Fruit fly (Drosophila melanogaster) whole organism, embryonic: Measurements from ENCODE around the gene Vsx1.

ENCODE experiments used
- Blimp-1 ChIP-seq: fragments of 200-800 bp; sonication (Bioruptor generic); optimal IDR thresholded peaks from 3 replicates; lab custom pipeline; 2018; ENCODE audit warnings: missing biosample characterization, missing genetic modification characterization, mild to moderate bottlenecking, moderate library complexity, missing genetic modification reagents
- CG11504 ChIP-seq: fragments of 200-800 bp; sonication (Bioruptor generic); optimal IDR thresholded peaks from 3 replicates; lab custom pipeline; 2019; ENCODE audit warnings: missing biosample characterization, mild to moderate bottlenecking, missing genetic modification characterization, moderate library complexity
- CG11560 ChIP-seq: fragments of 200-800 bp; sonication (Bioruptor generic); IDR thresholded peaks from 3 replicates; pipeline ENCODE4 v1.3.6; 2022; ENCODE audit warnings: missing biosample characterization, missing genetic modification characterization
- CG13424 ChIP-seq: fragments of 200-800 bp; sonication (Bioruptor generic); optimal IDR thresholded peaks from 2 replicates; lab custom pipeline; 2019; ENCODE audit warnings: missing biosample characterization, mild to moderate bottlenecking, missing genetic modification characterization, moderate library complexity
- CG14050 ChIP-seq: fragments of 200-800 bp; sonication (Bioruptor generic); IDR thresholded peaks from 3 replicates; pipeline ENCODE4 v1.3.6; 2022; ENCODE audit warnings: missing biosample characterization, missing genetic modification characterization
- CG14667 ChIP-seq: fragments of 200-800 bp; sonication (Bioruptor generic); IDR thresholded peaks from 2 replicates; pipeline ENCODE4 v1.3.6; 2022; ENCODE audit warnings: missing biosample characterization, missing genetic modification characterization
- CG16813 ChIP-seq: fragments of 200-800 bp; sonication (Bioruptor generic); IDR thresholded peaks from 3 replicates; pipeline ENCODE4 v1.3.6; 2022; ENCODE audit warnings: missing biosample characterization, missing genetic modification characterization; ENCODE audit not compliant: partially characterized antibody
- CG2678 ChIP-seq: fragments of 200-800 bp; sonication (Bioruptor generic); optimal IDR thresholded peaks from 3 replicates; lab custom pipeline; 2019; ENCODE audit warnings: missing biosample characterization, mild to moderate bottlenecking, missing genetic modification characterization, moderate library complexity
- CG30020 ChIP-seq: fragments of 200-800 bp; optimal IDR thresholded peaks from 2 replicates; lab custom pipeline; 2019; ENCODE audit warnings: missing biosample characterization, mild to moderate bottlenecking, missing genetic modification characterization, moderate library complexity
- CG31365 ChIP-seq: fragments of 200-800 bp; sonication (Bioruptor generic); optimal IDR thresholded peaks from 2 replicates; lab custom pipeline; 2018; ENCODE audit warnings: missing biosample characterization, mild to moderate bottlenecking, missing genetic modification characterization
- CG3163 ChIP-seq: fragments of 200-800 bp; sonication (Bioruptor generic); optimal IDR thresholded peaks from 3 replicates; lab custom pipeline; 2016; ENCODE audit warnings: missing biosample characterization, missing genetic modification characterization
- CG4617 ChIP-seq: fragments of 200-800 bp; sonication (Bioruptor generic); optimal IDR thresholded peaks from 3 replicates; lab custom pipeline; 2016; ENCODE audit warnings: missing biosample characterization, missing genetic modification characterization, borderline replicate concordance
- CG6683 ChIP-seq: fragments of 200-800 bp; sonication (Bioruptor generic); optimal IDR thresholded peaks from 2 replicates; lab custom pipeline; 2017; ENCODE audit warnings: missing biosample characterization, mild to moderate bottlenecking, missing genetic modification characterization, missing genetic modification reagents
- CG6791 ChIP-seq: fragments of 200-800 bp; sonication (Bioruptor generic); IDR thresholded peaks from 3 replicates; pipeline ENCODE4 v1.3.6; 2022; ENCODE audit warnings: missing biosample characterization, missing genetic modification characterization; ENCODE audit not compliant: partially characterized antibody
- CG7271 ChIP-seq: fragments of 200-800 bp; sonication (Bioruptor generic); optimal IDR thresholded peaks from 2 replicates; lab custom pipeline; 2018; ENCODE audit warnings: missing biosample characterization, mild to moderate bottlenecking, missing genetic modification characterization, moderate library complexity
- CG7963 ChIP-seq: fragments of 200-800 bp; sonication (Bioruptor generic); IDR thresholded peaks from 3 replicates; pipeline ENCODE4 v1.3.6; 2022; ENCODE audit warnings: missing biosample characterization, missing genetic modification characterization; ENCODE audit not compliant: partially characterized antibody
- CG8924 ChIP-seq: fragments of 200-800 bp; optimal IDR thresholded peaks from 3 replicates; lab custom pipeline; 2019; ENCODE audit warnings: missing biosample characterization, mild to moderate bottlenecking, missing genetic modification characterization, moderate library complexity
- Dad ChIP-seq: fragments of 200-800 bp; sonication (Bioruptor generic); optimal IDR thresholded peaks from 3 replicates; lab custom pipeline; 2016; ENCODE audit warnings: missing biosample characterization, missing genetic modification characterization
- Dfd ChIP-seq, 2 experiments: fragments of >200 bp; optimal IDR thresholded peaks; 2 replicates each; lab custom pipeline; 2017; ENCODE audit warnings: missing biosample characterization in 2 of 2, missing genetic modification characterization in 2 of 2
- E2f1 ChIP-seq: fragments of 200-800 bp; sonication (Bioruptor generic); IDR thresholded peaks from 2 replicates; pipeline ENCODE4 v1.3.6; 2022; ENCODE audit warnings: missing biosample characterization, missing genetic modification characterization
- E2f2 ChIP-seq: fragments of 200-800 bp; sonication (Bioruptor generic); IDR thresholded peaks from 2 replicates; pipeline ENCODE4 v1.3.6; 2022; ENCODE audit warnings: missing biosample characterization, missing genetic modification characterization
- Fer2 ChIP-seq: fragments of 200-800 bp; sonication (Bioruptor generic); optimal IDR thresholded peaks from 2 replicates; lab custom pipeline; 2018; ENCODE audit warnings: missing biosample characterization, mild to moderate bottlenecking, missing genetic modification characterization, moderate library complexity
- HLH4C ChIP-seq: fragments of 200-800 bp; sonication (Bioruptor generic); IDR thresholded peaks from 3 replicates; pipeline ENCODE4 v1.3.6; 2022; ENCODE audit warnings: missing biosample characterization, missing genetic modification characterization; ENCODE audit not compliant: partially characterized antibody
- Mes4 ChIP-seq: fragments of 200-800 bp; sonication (Bioruptor generic); optimal IDR thresholded peaks from 2 replicates; lab custom pipeline; 2016; ENCODE audit warnings: missing biosample characterization, missing genetic modification characterization
- Oaz ChIP-seq: fragments of 200-800 bp; sonication (Bioruptor generic); IDR thresholded peaks from 2 replicates; pipeline ENCODE4 v1.3.6; 2022; ENCODE audit warnings: missing biosample characterization, missing genetic modification characterization
- Pdp1 ChIP-seq, 2 experiments: fragments of 200-800 bp; sonication (Bioruptor generic); optimal IDR thresholded peaks; 3 replicates each; lab custom pipeline; 2016; ENCODE audit warnings: missing biosample characterization in 2 of 2, missing genetic modification characterization in 2 of 2, mild to moderate bottlenecking in 1 of 2, moderate library complexity in 1 of 2
- Poxn ChIP-seq: fragments of 200-800 bp; sonication (Bioruptor generic); IDR thresholded peaks from 2 replicates; pipeline ENCODE4 v1.3.6; 2022; ENCODE audit warnings: missing biosample characterization, missing genetic modification characterization
- YL-1 ChIP-seq: fragments of 200-800 bp; sonication (Bioruptor generic); optimal IDR thresholded peaks from 3 replicates; lab custom pipeline; 2017; ENCODE audit warnings: missing biosample characterization, mild to moderate bottlenecking, missing genetic modification characterization
- cwo ChIP-seq: fragments of 200-800 bp; sonication (Bioruptor generic); optimal IDR thresholded peaks from 3 replicates; lab custom pipeline; 2017; ENCODE audit warnings: missing biosample characterization, missing genetic modification characterization, mild to moderate bottlenecking, moderate library complexity, missing genetic modification reagents
- dan ChIP-seq: fragments of 200-800 bp; sonication (Bioruptor generic); IDR thresholded peaks from 2 replicates; pipeline ENCODE4 v1.3.6; 2022; ENCODE audit warnings: missing biosample characterization, missing genetic modification characterization
- eyg ChIP-seq: fragments of 200-800 bp; sonication (Bioruptor generic); optimal IDR thresholded peaks from 3 replicates; lab custom pipeline; 2016; ENCODE audit warnings: missing biosample characterization, missing genetic modification characterization
- gro ChIP-seq: fragments of 200-800 bp; sonication (Bioruptor generic); optimal IDR thresholded peaks from 2 replicates; lab custom pipeline; 2016; ENCODE audit warnings: missing biosample characterization, missing genetic modification characterization
- gsb-n ChIP-seq: fragments of 200-800 bp; sonication (Bioruptor generic); optimal IDR thresholded peaks from 3 replicates; lab custom pipeline; 2018; ENCODE audit warnings: missing biosample characterization, mild to moderate bottlenecking, missing genetic modification characterization
- gt ChIP-seq: fragments of 200-800 bp; sonication (Bioruptor generic); IDR thresholded peaks from 2 replicates; pipeline ENCODE4 v1.3.6; 2022; ENCODE audit warnings: missing biosample characterization, missing genetic modification characterization
- inv ChIP-seq: fragments of 200-800 bp; sonication (Bioruptor generic); IDR thresholded peaks from 2 replicates; pipeline ENCODE4 v1.3.6; 2022; ENCODE audit warnings: missing biosample characterization, missing genetic modification characterization; ENCODE audit not compliant: partially characterized antibody
- jing ChIP-seq: fragments of 200-800 bp; sonication (Bioruptor generic); optimal IDR thresholded peaks from 2 replicates; lab custom pipeline; 2018; ENCODE audit warnings: missing biosample characterization, mild to moderate bottlenecking, missing genetic modification characterization
- kay ChIP-seq: fragments of 200-800 bp; sonication (Bioruptor generic); optimal IDR thresholded peaks from 2 replicates; lab custom pipeline; 2016; ENCODE audit warnings: missing biosample characterization, missing genetic modification characterization
- nmo ChIP-seq: fragments of 200-800 bp; sonication (Bioruptor generic); optimal IDR thresholded peaks from 2 replicates; lab custom pipeline; 2018; ENCODE audit warnings: missing biosample characterization, mild to moderate bottlenecking, missing genetic modification characterization, moderate library complexity
- nom ChIP-seq: fragments of 200-800 bp; sonication (Bioruptor generic); optimal IDR thresholded peaks from 2 replicates; lab custom pipeline; 2017; ENCODE audit warnings: missing biosample characterization, missing genetic modification characterization, mild to moderate bottlenecking, moderate library complexity, missing genetic modification reagents
- pb ChIP-seq: fragments of 200-800 bp; sonication (Bioruptor generic); optimal IDR thresholded peaks from 3 replicates; lab custom pipeline; 2016; ENCODE audit warnings: missing biosample characterization, missing genetic modification characterization
- prd ChIP-seq, 3 experiments: fragments of >200 bp in 2 of 3; fragments of 200-800 bp in 1 of 3; sonication (Bioruptor generic) in 1 of 3; optimal IDR thresholded peaks in 2 of 3; IDR thresholded peaks in 1 of 3; 2 replicates in 2 of 3; 3 replicates in 1 of 3; pipeline versions ENCODE4 v1.3.6 to Lab custom; 2017 to 2022; ENCODE audit warnings: missing biosample characterization in 1 of 3, missing genetic modification characterization in 1 of 3
- pum ChIP-seq: fragments of 200-800 bp; sonication (Bioruptor generic); optimal IDR thresholded peaks from 2 replicates; lab custom pipeline; 2016; ENCODE audit warnings: missing biosample characterization, missing genetic modification characterization
- repo ChIP-seq: fragments of 200-800 bp; sonication (Bioruptor generic); optimal IDR thresholded peaks from 2 replicates; lab custom pipeline; 2016; ENCODE audit warnings: missing biosample characterization, missing genetic modification characterization
- row ChIP-seq: fragments of 200-800 bp; sonication (Bioruptor generic); IDR thresholded peaks from 3 replicates; pipeline ENCODE4 v1.3.6; 2022; ENCODE audit warnings: missing biosample characterization, missing genetic modification characterization
- salm ChIP-seq: fragments of 200-800 bp; sonication (Bioruptor generic); optimal IDR thresholded peaks from 2 replicates; lab custom pipeline; 2018; ENCODE audit warnings: missing biosample characterization, mild to moderate bottlenecking, missing genetic modification characterization
- scrt ChIP-seq: fragments of 200-800 bp; sonication (Bioruptor generic); optimal IDR thresholded peaks from 2 replicates; lab custom pipeline; 2018; ENCODE audit warnings: missing biosample characterization, mild to moderate bottlenecking, missing genetic modification characterization, moderate library complexity
- shn ChIP-seq: fragments of 200-800 bp; sonication (Bioruptor generic); optimal IDR thresholded peaks from 3 replicates; lab custom pipeline; 2016; ENCODE audit warnings: missing biosample characterization, missing genetic modification characterization
- sisA ChIP-seq: fragments of 200-800 bp; sonication (Bioruptor generic); IDR thresholded peaks from 2 replicates; pipeline ENCODE4 v1.3.6; 2022; ENCODE audit warnings: missing biosample characterization, missing genetic modification characterization
- z ChIP-seq: fragments of 200-800 bp; sonication (Bioruptor generic); IDR thresholded peaks from 3 replicates; pipeline ENCODE4 v1.3.6; 2022; ENCODE audit warnings: missing biosample characterization, missing genetic modification characterization
- zf30C ChIP-seq: fragments of 200-800 bp; sonication (Bioruptor generic); optimal IDR thresholded peaks from 3 replicates; lab custom pipeline; 2018; ENCODE audit warnings: missing biosample characterization, mild to moderate bottlenecking, missing genetic modification characterization
- zfh2 ChIP-seq: fragments of 200-800 bp; sonication (Bioruptor generic); optimal IDR thresholded peaks from 2 replicates; lab custom pipeline; 2016; ENCODE audit warnings: missing biosample characterization, missing genetic modification characterization

Gene Vsx1

dm6 chrX:5563929-5564328 lies 30.1 kb upstream of the Vsx1 start (continued):
- TF ChIP-seq inv (GFP tag; lab: Robert Waterston, UW) (no peak), Dfd (GFP tag; optimal IDR thresholded peaks at IDR 0.05; lab: Kevin White, UChicago) (no peak), sisA (GFP tag; lab: Robert Waterston, UW) (no peak; the same call in 1 of the 2 replicates), CG14667 (GFP tag; lab: Robert Waterston, UW) (no peak), zfh2 (no peak), CG6683 (GFP tag; lab: Kevin White, UChicago) (no peak), Oaz (no peak), gt (GFP tag; lab: Robert Waterston, UW) (no peak), HLH4C (GFP tag; lab: Robert Waterston, UW) (no peak), CG13424 (tag; lab: Kevin White, UChicago) (no peak), jing (GFP tag; lab: Kevin White, UChicago) (no peak), Dad (GFP tag; lab: Kevin White, UChicago) (no peak), E2f1 (GFP tag; lab: Robert Waterston, UW) (no peak), z (GFP tag; lab: Robert Waterston, UW) (no peak), shn (GFP tag; lab: Kevin White, UChicago) (no peak), Pdp1 (GFP tag; optimal IDR thresholded peaks at IDR 0.05; lab: Kevin White, UChicago) (no peak), CG30020 (tag; lab: Kevin White, UChicago) (no peak), kay (GFP tag; lab: Kevin White, UChicago) (no peak), prd (optimal IDR thresholded peaks at IDR 0.05; lab: Kevin White, UChicago) (no peak), prd (GFP tag; IDR thresholded peaks at IDR 0.05; lab: Robert Waterston, UW) (peak; percentile 75), CG7963 (no peak), E2f2 (GFP tag; lab: Robert Waterston, UW) (no peak), CG16813 (GFP tag; lab: Robert Waterston, UW) (no peak), CG14050 (no peak), CG3163 (no peak), dan (GFP tag; lab: Robert Waterston, UW) (0 out of 2 replicates have a peak, but pooled peaks have one; percentile 17), CG2678 (no peak), zf30C (GFP tag; lab: Kevin White, UChicago) (no peak), nmo (GFP tag; lab: Kevin White, UChicago) (peak; percentile 11), CG8924 (peak; percentile 19), row (GFP tag; lab: Robert Waterston, UW) (no peak; the same call in 2 of the 3 replicates), cwo (GFP tag; lab: Kevin White, UChicago) (no peak), CG31365 (no peak), eyg (no peak), nom (GFP tag; lab: Kevin White, UChicago) (no peak), Blimp-1 (GFP tag; lab: Kevin White, UChicago) (no peak), CG6791 (no peak), CG4617 (GFP tag; lab: Kevin White, UChicago) (no peak), CG7271 (tag; lab: Kevin White, UChicago) (no peak), scrt (GFP tag; lab: Kevin White, UChicago) (no peak), Fer2 (tag; lab: Kevin White, UChicago) (no peak), salm (tag; lab: Kevin White, UChicago) (no peak), gro (GFP tag; lab: Kevin White, UChicago) (no peak), repo (GFP tag; lab: Kevin White, UChicago) (peak; percentile 14), CG11504 (tag; lab: Kevin White, UChicago) (no peak), gsb-n (no peak), Poxn (GFP tag; lab: Robert Waterston, UW) (no peak), YL-1 (GFP tag; lab: Kevin White, UChicago) (no peak), pb (GFP tag; lab: Kevin White, UChicago) (no peak), Mes4 (GFP tag; lab: Kevin White, UChicago) (peak; percentile 18), CG11560 (tag; lab: Robert Waterston, UW) (no peak), pum (GFP tag; lab: Kevin White, UChicago) (no peak)
